Fruit fly (Drosophila melanogaster) whole organism, wandering third instar larva: Measurements from ENCODE around the gene klar.

ENCODE experiments used
- Dif ChIP-seq: fragments of 200-275, 200-300 bp; sonication (Bioruptor generic); optimal IDR thresholded peaks from 2 replicates; lab custom pipeline; 2018; ENCODE audit warnings: missing biosample characterization, missing genetic modification characterization; ENCODE audit not compliant: partially characterized antibody
- Hr83 ChIP-seq: fragments of 200-300 bp; sonication (Bioruptor generic); optimal IDR thresholded peaks from 2 replicates; lab custom pipeline; 2016; ENCODE audit warnings: missing biosample characterization, mild to moderate bottlenecking, missing genetic modification characterization, moderate library complexity; ENCODE audit not compliant: poor library complexity, severe bottlenecking
- Myc ChIP-seq: fragments of >200 bp; optimal IDR thresholded peaks from 2 replicates; lab custom pipeline; 2017
- brk ChIP-seq: fragments of 200-800 bp; sonication (Bioruptor generic); optimal IDR thresholded peaks from 2 replicates; lab custom pipeline; 2016; ENCODE audit warnings: missing biosample characterization, mild to moderate bottlenecking, missing genetic modification characterization
- dmrt93B ChIP-seq: fragments of 200-800 bp; sonication (Bioruptor generic); optimal IDR thresholded peaks from 2 replicates; lab custom pipeline; 2018; ENCODE audit warnings: missing biosample characterization, mild to moderate bottlenecking, missing genetic modification characterization
- fru ChIP-seq: fragments of 200-800 bp; sonication (Bioruptor generic); optimal IDR thresholded peaks from 3 replicates; lab custom pipeline; 2016; ENCODE audit warnings: missing biosample characterization, mild to moderate bottlenecking, missing genetic modification characterization
- h ChIP-seq: fragments of 200-800 bp; sonication (Bioruptor generic); optimal IDR thresholded peaks from 3 replicates; lab custom pipeline; 2016; ENCODE audit warnings: missing biosample characterization, mild to moderate bottlenecking, missing genetic modification characterization
- jim ChIP-seq: fragments of 175-275, 200-325 bp; sonication (Bioruptor generic); optimal IDR thresholded peaks from 2 replicates; lab custom pipeline; 2016; ENCODE audit warnings: missing biosample characterization, mild to moderate bottlenecking, missing genetic modification characterization
- lola ChIP-seq: fragments of >200 bp; optimal IDR thresholded peaks from 2 replicates; lab custom pipeline; 2017; ENCODE audit warnings: missing biosample characterization, missing genetic modification characterization

dm6 chr3L:572940-573339 is 32.5 kb upstream of the klar start:
- no peak for TF ChIP-seq jim (GFP tag; lab: Kevin White, UChicago)
- TF ChIP-seq dmrt93B, result no peak
- no peak for TF ChIP-seq Dif (GFP tag; lab: Kevin White, UChicago)
- no peak for TF ChIP-seq Myc (lab: Kevin White, UChicago)
- no peak for TF ChIP-seq lola (GFP tag; lab: Kevin White, UChicago)
- no peak for TF ChIP-seq fru (GFP tag; lab: Kevin White, UChicago)
- TF ChIP-seq Hr83 (GFP tag; lab: Kevin White, UChicago), result no peak
- no peak for TF ChIP-seq brk (GFP tag; lab: Kevin White, UChicago)
- no peak for TF ChIP-seq h (GFP tag; lab: Kevin White, UChicago)
